Worm (Caenorhabditis elegans) whole organism, young adult: Measurements from ENCODE around the gene ZC13.2.

ENCODE experiments used
- F33H1.4 ChIP-seq: fragments of 200-800 bp; sonication (Bioruptor generic); IDR thresholded peaks from 2 replicates; pipeline ENCODE4 v1.3.6; 2022; ENCODE audit warnings: missing genetic modification reagents, missing genetic modification characterization, missing compliant biosample characterization
- F49E8.2 ChIP-seq: sonication (generic microtip); optimal IDR thresholded peaks from 3 replicates; lab custom pipeline; 2017; ENCODE audit warnings: missing genetic modification characterization, mild to moderate bottlenecking, missing compliant biosample characterization, antibody characterized with exemption, moderate library complexity; ENCODE audit not compliant: insufficient read depth
- F55B11.4 ChIP-seq: sonication (generic microtip); optimal IDR thresholded peaks from 2 replicates; lab custom pipeline; 2016; ENCODE audit warnings: missing compliant biosample characterization, missing genetic modification characterization, borderline replicate concordance; ENCODE audit not compliant: insufficient read depth
- F57C9.4 ChIP-seq: sonication (generic microtip); optimal IDR thresholded peaks from 2 replicates; lab custom pipeline; 2017; ENCODE audit warnings: mild to moderate bottlenecking, missing genetic modification characterization, missing compliant biosample characterization
- T07F8.4 ChIP-seq: sonication (generic microtip); optimal IDR thresholded peaks from 2 replicates; lab custom pipeline; 2016; ENCODE audit warnings: mild to moderate bottlenecking, missing genetic modification characterization, moderate library complexity, missing compliant biosample characterization
- akir-1 ChIP-seq: fragments of 200-800 bp; sonication (Bioruptor generic); optimal IDR thresholded peaks from 2 replicates; lab custom pipeline; 2018; ENCODE audit warnings: mild to moderate bottlenecking, missing genetic modification characterization, moderate library complexity, missing compliant biosample characterization
- atf-7 ChIP-seq: sonication (generic microtip); optimal IDR thresholded peaks from 2 replicates; lab custom pipeline; 2017; ENCODE audit warnings: mild to moderate bottlenecking, missing genetic modification characterization, missing compliant biosample characterization
- ceh-100 ChIP-seq: fragments of 200-800 bp; sonication (Bioruptor generic); IDR thresholded peaks from 2 replicates; pipeline ENCODE4 v1.3.6; 2022; ENCODE audit warnings: missing genetic modification reagents, missing genetic modification characterization, missing compliant biosample characterization
- ceh-91 ChIP-seq: fragments of 200-800 bp; sonication (Bioruptor generic); IDR thresholded peaks from 2 replicates; pipeline ENCODE4 v1.3.6; 2022; ENCODE audit warnings: missing genetic modification reagents, missing genetic modification characterization, missing compliant biosample characterization
- ztf-28 ChIP-seq: fragments of 200-800 bp; sonication (Bioruptor generic); IDR thresholded peaks from 2 replicates; pipeline ENCODE4 v1.3.6; 2022; ENCODE audit warnings: missing genetic modification reagents, missing genetic modification characterization, missing compliant biosample characterization
- ztf-6 ChIP-seq: fragments of 200-800 bp; sonication (Bioruptor generic); IDR thresholded peaks from 2 replicates; pipeline ENCODE4 v1.3.6; 2022; ENCODE audit warnings: missing genetic modification reagents, missing genetic modification characterization, missing compliant biosample characterization

DNA sequence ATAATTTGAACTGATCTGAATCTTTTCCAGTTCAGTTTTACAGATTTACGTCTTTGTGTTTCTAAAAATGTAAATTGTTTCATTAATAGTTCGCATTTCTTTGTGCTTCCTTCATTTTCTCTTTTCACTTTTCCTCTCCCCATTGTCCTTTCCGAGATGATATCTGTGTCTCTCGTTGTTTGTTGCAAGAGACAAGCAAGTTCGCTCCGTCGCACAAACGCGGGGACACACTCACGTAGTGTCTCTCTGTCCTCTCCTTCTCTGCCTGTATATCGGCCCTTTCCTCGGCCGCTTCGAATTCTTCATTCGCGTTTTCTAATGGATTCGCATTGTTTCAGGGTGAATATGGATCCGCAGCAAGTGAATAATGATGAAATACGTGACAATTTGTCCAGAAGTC, 3.5 kb upstream of the ZC13.2 start, which contains the start of gene ZC13.1:
- TF ChIP-seq F55B11.4 (tag; lab: Kevin White, UChicago) (no peak), ceh-91 (no peak), T07F8.4 (tag; lab: Kevin White, UChicago) (no peak), ceh-100 (GFP tag; lab: Robert Waterston, UW) (no peak), akir-1 (GFP tag; lab: Kevin White, UChicago) (no peak), ztf-6 (GFP tag; lab: Robert Waterston, UW) (no peak), F57C9.4 (tag; lab: Kevin White, UChicago) (no peak), ztf-28 (GFP tag; lab: Robert Waterston, UW) (no peak), atf-7 (no peak), F49E8.2 (tag; lab: Kevin White, UChicago) (no peak), F33H1.4 (GFP tag; lab: Robert Waterston, UW) (no peak)
